Worm (Caenorhabditis elegans) whole organism, L2 larva: ENCODE measurements around the gene srsx-26.

Experiments used
- crh-2 ChIP-seq: sonication (generic microtip); optimal IDR thresholded peaks from 2 replicates; lab custom pipeline; 2017; ENCODE audit warnings: missing biosample characterization, missing genetic modification characterization
- dmd-4 ChIP-seq: sonication (generic microtip); optimal IDR thresholded peaks from 2 replicates; lab custom pipeline; 2017; ENCODE audit warnings: missing biosample characterization, missing genetic modification characterization
- snpc-4 ChIP-seq: fragments of 150-350 bp; optimal IDR thresholded peaks from 2 replicates; lab custom pipeline; 2014; ENCODE audit warnings: missing biosample characterization, missing genetic modification characterization
- zag-1 ChIP-seq: fragments of 150-350 bp; optimal IDR thresholded peaks from 2 replicates; lab custom pipeline; 2014; ENCODE audit warnings: missing biosample characterization, missing genetic modification characterization
- ztf-11 ChIP-seq: sonication (generic microtip); optimal IDR thresholded peaks from 2 replicates; lab custom pipeline; 2017; ENCODE audit warnings: missing biosample characterization, missing genetic modification characterization

- no peak for TF ChIP-seq crh-2
- TF ChIP-seq zag-1 (tag; lab: Kevin White, UChicago) = no peak
- no peak for TF ChIP-seq dmd-4 (tag; lab: Kevin White, UChicago)
- TF ChIP-seq snpc-4 (tag; lab: Kevin White, UChicago) = no peak
- TF ChIP-seq ztf-11 (tag; lab: Kevin White, UChicago) = no peak
Measured at ce11 chrV:10198386-10198785, 49.9 kb downstream of the srsx-26 start, which contains the start of gene ZK856.6.
